Worm (Caenorhabditis elegans): ENCODE data around the gene C08F1.8.
"Not testable (repeated sequence)": the region's sequence is repeated elsewhere in the genome, so short reads cannot be mapped to it uniquely, and the experiment has no call there.

The C08F1.8 gene

DNA sequence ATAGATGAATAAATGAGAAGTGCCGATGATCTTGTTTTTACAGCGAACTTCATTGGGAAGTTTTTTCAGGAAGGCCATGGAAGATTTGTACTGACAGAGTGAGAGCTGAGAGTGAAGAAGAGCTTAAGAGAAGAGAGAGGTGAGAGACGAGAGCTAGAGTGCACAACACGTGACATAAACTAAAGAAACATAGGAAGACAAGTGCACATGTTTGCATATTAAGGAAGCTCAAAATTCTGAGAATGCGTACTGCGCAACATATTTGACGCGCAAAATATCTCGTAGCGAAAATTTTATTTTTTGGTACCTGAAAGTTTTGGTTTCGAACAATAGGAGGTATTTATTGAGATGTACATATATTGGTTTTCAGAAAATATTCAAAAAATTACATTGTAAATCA lies at the start of gene C08F1.8:
Gene C08F1.8, minus strand, starts transcription at position 101 of the 400 bp plus-strand sequence.
- TF ChIP-seq tbx-9 (tag; optimal IDR thresholded peaks at IDR 0.05; ENCODE audit: borderline replicate concordance) (no peak), lir-1 (GFP tag; conservative IDR thresholded peaks at IDR 0.05) (no peak), lag-1 (GFP tag; IDR thresholded peaks at IDR 0.05) (no peak), ztf-6 (GFP tag; IDR thresholded peaks at IDR 0.05) (no peak), rpc-1 (optimal IDR thresholded peaks at IDR 0.05) (no peak), rpc-1 (tag; optimal IDR thresholded peaks at IDR 0.05) (no peak), sptf-2 (GFP tag; optimal IDR thresholded peaks at IDR 0.05) (no peak), ceh-27 (GFP tag; optimal IDR thresholded peaks at IDR 0.05) (no peak), let-607 (tag; optimal IDR thresholded peaks at IDR 0.05) (no peak), madf-8 (GFP tag; conservative IDR thresholded peaks at IDR 0.05) (no peak), mel-28 (tag; optimal IDR thresholded peaks at IDR 0.05; ENCODE audit: borderline replicate concordance) (no peak), K11D2.4 (GFP tag; IDR thresholded peaks at IDR 0.05) (no peak), attf-3 (GFP tag; conservative IDR thresholded peaks at IDR 0.05) (no peak), cebp-1 (GFP tag; IDR thresholded peaks at IDR 0.05) (no peak), cebp-1 (tag; optimal IDR thresholded peaks at IDR 0.05) (no peak), mes-4 (tag; optimal IDR thresholded peaks at IDR 0.05) (no peak), xnd-1 (tag; optimal IDR thresholded peaks at IDR 0.05) (no peak), madf-3 (GFP tag; IDR thresholded peaks at IDR 0.05) (no peak)

DNA sequence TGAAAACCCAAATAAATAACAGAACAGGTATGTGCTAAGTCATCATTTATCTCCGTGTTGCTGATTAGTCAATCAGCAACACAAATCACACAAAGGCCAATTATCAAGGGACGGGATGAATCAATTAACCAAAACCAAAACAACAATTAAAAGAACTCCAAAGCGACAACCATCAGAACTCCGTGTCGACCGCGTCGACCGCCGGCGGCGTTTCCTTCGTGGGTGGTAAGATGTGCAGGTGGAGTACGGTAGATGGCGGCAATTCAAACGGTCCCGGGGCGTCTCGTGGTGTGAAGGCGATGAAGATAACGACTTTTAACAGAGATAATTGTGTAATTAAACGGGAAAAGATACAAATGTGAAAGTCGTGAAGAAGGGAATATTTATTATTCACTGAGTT lies 47.3 kb upstream of the C08F1.8 start:
- peak; percentile 41 for TF ChIP-seq mcd-1 (GFP tag; IDR thresholded peaks at IDR 0.05)
- 0 out of 2 replicates have a peak, but pooled peaks have one; percentile 56 for TF ChIP-seq aptf-3 (GFP tag; IDR thresholded peaks at IDR 0.05)

DNA sequence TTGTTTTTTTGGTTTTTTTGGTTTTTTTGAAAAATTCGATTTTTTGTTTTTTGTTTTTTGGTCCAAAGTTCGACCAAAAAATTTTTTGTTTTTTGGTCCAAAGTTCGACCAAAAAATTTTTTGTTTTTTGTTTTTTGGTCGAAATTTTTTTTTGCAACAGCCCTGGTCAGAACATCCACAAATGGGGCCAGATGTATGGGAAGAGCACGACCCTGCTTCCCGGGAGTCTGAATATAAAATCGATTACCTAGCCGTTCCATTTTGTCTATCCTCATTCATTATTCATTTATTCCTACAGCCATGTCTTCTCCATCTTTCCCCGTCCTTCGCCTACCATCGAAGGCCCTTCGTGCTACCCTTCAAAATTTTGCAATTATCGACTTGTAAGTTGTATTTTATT lies 46.0 kb upstream of the C08F1.8 start, which contains the start of gene fbxb-95:
Gene fbxb-95, plus strand, starts transcription at position 301 of the 400 bp plus-strand sequence.
- TF ChIP-seq ceh-40, K11D2.4, Y56A3A.18 (GFP tag; IDR thresholded peaks at IDR 0.05): not testable (repeated sequence)

DNA sequence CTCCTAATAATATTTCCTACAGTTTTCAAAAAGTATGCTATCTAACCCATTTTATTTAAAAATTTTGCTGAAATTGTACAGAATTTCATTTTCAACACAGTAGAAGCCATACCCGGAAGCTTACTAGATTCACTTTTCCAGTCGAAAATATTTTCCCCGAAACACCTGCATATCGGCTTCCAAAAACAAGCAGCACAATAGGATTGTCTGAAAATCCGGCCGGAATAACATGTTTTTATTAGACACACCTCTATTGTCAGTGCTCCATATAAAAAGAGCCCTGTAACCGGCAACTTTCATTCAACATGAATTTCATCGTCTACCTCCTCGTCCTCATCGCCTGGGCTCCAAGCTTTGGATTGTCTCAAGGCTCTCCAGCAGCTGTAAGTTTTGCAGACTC lies 44.4 kb upstream of the C08F1.8 start, which contains the start of gene C52E2.2:
Gene C52E2.2, plus strand, starts transcription at position 301 of the 400 bp plus-strand sequence.
- TF ChIP-seq Y53F4B.3 (GFP tag; IDR thresholded peaks at IDR 0.05), result no peak
- no peak for TF ChIP-seq ets-4 (GFP tag; optimal IDR thresholded peaks at IDR 0.05)
- TF ChIP-seq ceh-91 (GFP tag; IDR thresholded peaks at IDR 0.05), result no peak
- TF ChIP-seq sea-2 (GFP tag; IDR thresholded peaks at IDR 0.05), result no peak
- no peak for TF ChIP-seq zim-3 (tag; optimal IDR thresholded peaks at IDR 0.05)

- TF ChIP-seq hmg-20 (GFP tag; IDR thresholded peaks at IDR 0.05) (no peak), F10E7.11 (tag; optimal IDR thresholded peaks at IDR 0.05) (no peak), madf-3 (GFP tag; IDR thresholded peaks at IDR 0.05) (no peak), ztf-26 (tag; optimal IDR thresholded peaks at IDR 0.05) (peak; percentile 7), F57C9.4 (tag; optimal IDR thresholded peaks at IDR 0.05) (no peak), snpc-4 (GFP tag; optimal IDR thresholded peaks at IDR 0.05) (no peak), snpc-4 (tag; optimal IDR thresholded peaks at IDR 0.05) (no peak), ztf-3 (GFP tag; optimal IDR thresholded peaks at IDR 0.05) (no peak), hsf-1 (GFP tag; IDR thresholded peaks at IDR 0.05) (no peak), bed-2 (GFP tag; IDR thresholded peaks at IDR 0.05) (no peak), C06A6.2 (GFP tag; conservative IDR thresholded peaks at IDR 0.05) (no peak), ceh-40 (GFP tag; IDR thresholded peaks at IDR 0.05) (no peak), ZK185.1 (tag; optimal IDR thresholded peaks at IDR 0.05; ENCODE audit: poor library complexity, severe bottlenecking) (no peak), Y67H2A.10 (GFP tag; conservative IDR thresholded peaks at IDR 0.05) (no peak), zfh-2 (GFP tag; conservative IDR thresholded peaks at IDR 0.05) (no peak), Y53F4B.3 (GFP tag; IDR thresholded peaks at IDR 0.05) (no peak), tbp1 (GFP tag; optimal IDR thresholded peaks at IDR 0.05) (peak; percentile 42), lsy-27 (tag; optimal IDR thresholded peaks at IDR 0.05; ENCODE audit: borderline replicate concordance, insufficient read depth) (no peak), attf-5 (GFP tag; optimal IDR thresholded peaks at IDR 0.05) (no peak), ztf-18 (tag; optimal IDR thresholded peaks at IDR 0.05) (no peak)
These were observed 43.6 kb upstream of the C08F1.8 start for ce11 chrII:1851716-1852115.
